Worm (Caenorhabditis elegans) whole organism, L4 larva: Measurements from ENCODE around the gene F32D1.11.

Experiments
- ceh-28 ChIP-seq: fragments of 150-350 bp; optimal IDR thresholded peaks from 2 replicates; lab custom pipeline; 2014; ENCODE audit warnings: missing biosample characterization, missing genetic modification reagents, missing genetic modification characterization
- ceh-82 ChIP-seq: sonication (generic microtip); optimal IDR thresholded peaks from 2 replicates; lab custom pipeline; 2017; ENCODE audit warnings: missing biosample characterization, missing genetic modification characterization
- egl-27 ChIP-seq: sonication (generic microtip); optimal IDR thresholded peaks from 3 replicates; lab custom pipeline; 2017; ENCODE audit warnings: missing biosample characterization, missing genetic modification reagents, missing genetic modification characterization
- mep-1 ChIP-seq: fragments of 150-350 bp; sonication (generic microtip); optimal IDR thresholded peaks from 3 replicates; lab custom pipeline; 2014; ENCODE audit warnings: missing biosample characterization, missing genetic modification characterization
- nhr-6 ChIP-seq: fragments of 150-350 bp; optimal IDR thresholded peaks from 2 replicates; lab custom pipeline; 2014; ENCODE audit warnings: missing biosample characterization, missing genetic modification characterization
- nhr-77 ChIP-seq: fragments of 150-350 bp; optimal IDR thresholded peaks from 2 replicates; lab custom pipeline; 2014; ENCODE audit warnings: missing biosample characterization, missing genetic modification characterization
- unc-130 ChIP-seq: sonication (generic microtip); optimal IDR thresholded peaks from 2 replicates; lab custom pipeline; 2016; ENCODE audit warnings: missing genetic modification reagents, missing genetic modification characterization, missing compliant biosample characterization
- unc-62 ChIP-seq, 3 experiments: fragments of 150-350 bp in 1 of 3; sonication (generic microtip); optimal IDR thresholded peaks in 2 of 3; peaks in 1 of 3; 1 replicate in 1 of 3; 2 replicates in 2 of 3; lab custom pipeline; 2014 to 2017; ENCODE audit warnings: missing biosample characterization in 3 of 3, missing genetic modification characterization in 3 of 3, missing genetic modification reagents in 3 of 3, missing genotype in 1 of 3

DNA sequence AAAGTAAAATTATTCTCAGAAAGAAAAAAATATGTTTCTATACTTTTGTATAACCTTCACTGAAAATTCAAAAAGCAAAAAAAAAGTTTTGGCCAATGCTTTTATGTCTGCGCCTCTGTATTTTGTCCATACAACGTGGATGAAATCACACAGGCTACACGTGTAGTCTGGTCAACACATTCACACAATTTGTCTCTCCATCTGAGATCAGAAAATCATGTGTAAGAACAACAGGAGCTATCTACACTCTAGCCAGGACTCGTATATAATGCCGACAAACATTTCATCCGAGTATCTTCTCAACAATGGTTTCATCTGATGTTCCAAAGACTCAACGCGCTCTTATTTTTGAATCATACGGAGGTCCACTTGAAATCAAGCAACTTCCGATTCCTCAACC, 39.5 kb downstream of the F32D1.11 start, which contains the start of gene D2063.1:
- no peak for TF ChIP-seq mep-1
- TF ChIP-seq egl-27 (tag; lab: Kevin White, UChicago), result no peak
- TF ChIP-seq nhr-6 (tag; lab: Kevin White, UChicago), result no peak
- TF ChIP-seq unc-130, result no peak
- TF ChIP-seq ceh-82, result no peak
- no peak for TF ChIP-seq unc-62 (GFP tag; optimal IDR thresholded peaks at IDR 0.05 in 1 of 2; lab: Kevin White, UChicago)
- no peak for TF ChIP-seq unc-62 (tag; optimal IDR thresholded peaks at IDR 0.05; lab: Kevin White, UChicago)
- no peak for TF ChIP-seq ceh-28
- no peak for TF ChIP-seq nhr-77 (tag; lab: Kevin White, UChicago)
